Fruit fly (Drosophila melanogaster): ENCODE measurements around the gene CG31882.

- TF ChIP-seq Sin3A (optimal IDR thresholded peaks at IDR 0.05), result no peak
- TF ChIP-seq Myc (optimal IDR thresholded peaks at IDR 0.05), result no peak
- TF ChIP-seq insv (optimal IDR thresholded peaks at IDR 0.05), result no peak
Observed at dm6 chr2L:9615561-9615960, 9.5 kb downstream of the CG31882 start.
